Worm (Caenorhabditis elegans) whole organism, L2 larva: ENCODE data around the gene F17A2.13.

Experiments used
- R02D3.7 ChIP-seq: fragments of 150-350 bp; optimal IDR thresholded peaks from 2 replicates; lab custom pipeline; 2014; ENCODE audit warnings: missing biosample characterization, missing genetic modification characterization
- Y55F3AM.14 ChIP-seq: fragments of 200-800 bp; sonication (Bioruptor generic); optimal IDR thresholded peaks from 2 replicates; lab custom pipeline; 2018; ENCODE audit warnings: mild to moderate bottlenecking, missing genetic modification characterization, missing compliant biosample characterization
- ZK546.5 ChIP-seq: sonication (generic microtip); optimal IDR thresholded peaks from 2 replicates; lab custom pipeline; 2017; ENCODE audit warnings: missing biosample characterization, missing genetic modification characterization
- blmp-1 ChIP-seq: sonication (generic microtip); optimal IDR thresholded peaks from 2 replicates; lab custom pipeline; 2017; ENCODE audit warnings: missing genetic modification characterization, mild to moderate bottlenecking, missing compliant biosample characterization, antibody characterized with exemption, moderate library complexity; ENCODE audit not compliant: insufficient read depth
- elt-3 ChIP-seq: sonication (generic microtip); optimal IDR thresholded peaks from 2 replicates; lab custom pipeline; 2017; ENCODE audit warnings: missing biosample characterization, missing genetic modification characterization
- mdl-1 ChIP-seq, 2 experiments: fragments of 150-350 bp in 1 of 2; sonication (generic microtip) in 1 of 2; optimal IDR thresholded peaks; 2 replicates each; lab custom pipeline; 2017; ENCODE audit warnings: missing biosample characterization in 2 of 2, missing genetic modification characterization in 2 of 2
- nhr-12 ChIP-seq: fragments of 150-350 bp; optimal IDR thresholded peaks from 2 replicates; lab custom pipeline; 2014; ENCODE audit warnings: missing biosample characterization, missing genetic modification characterization
- nhr-23 ChIP-seq: fragments of 150-350 bp; optimal IDR thresholded peaks from 2 replicates; lab custom pipeline; 2014; ENCODE audit warnings: missing biosample characterization, missing genetic modification reagents, missing genetic modification characterization
- nhr-77 ChIP-seq: fragments of 150-350 bp; optimal IDR thresholded peaks from 2 replicates; lab custom pipeline; 2014; ENCODE audit warnings: missing biosample characterization, missing genetic modification characterization
- snpc-4 ChIP-seq: fragments of 150-350 bp; optimal IDR thresholded peaks from 2 replicates; lab custom pipeline; 2014; ENCODE audit warnings: missing biosample characterization, missing genetic modification characterization
- zag-1 ChIP-seq: fragments of 150-350 bp; optimal IDR thresholded peaks from 2 replicates; lab custom pipeline; 2014; ENCODE audit warnings: missing biosample characterization, missing genetic modification characterization

DNA sequence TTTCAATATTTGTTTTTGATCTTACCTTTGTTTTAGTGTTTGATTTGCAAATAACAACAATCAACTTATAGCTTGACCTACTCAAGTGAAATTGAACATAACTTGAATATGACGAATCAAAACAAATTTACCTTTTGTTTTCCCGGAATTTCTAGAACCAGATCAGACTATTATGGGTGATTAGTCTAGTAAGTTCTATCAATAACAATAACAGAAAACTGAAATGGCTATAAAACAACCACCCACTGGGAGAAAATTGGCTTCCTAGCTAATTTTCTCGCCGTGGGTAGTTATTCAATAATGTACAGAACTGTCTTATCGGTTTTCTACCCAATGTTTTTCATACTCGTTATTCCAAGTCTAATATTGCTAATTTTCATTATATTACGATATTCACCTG is 7.2 kb downstream of the F17A2.13 start, which contains the start of gene srd-45:
- TF ChIP-seq R02D3.7 (no peak), mdl-1 (tag; optimal IDR thresholded peaks at IDR 0.05; lab: Kevin White, UChicago) (no peak), nhr-12 (tag; lab: Kevin White, UChicago) (no peak), nhr-23 (tag; lab: Kevin White, UChicago) (no peak), zag-1 (tag; lab: Kevin White, UChicago) (no peak), elt-3 (tag; lab: Kevin White, UChicago) (no peak), nhr-77 (tag; lab: Kevin White, UChicago) (no peak), ZK546.5 (tag; lab: Kevin White, UChicago) (no peak), snpc-4 (tag; lab: Kevin White, UChicago) (no peak), blmp-1 (tag; lab: Kevin White, UChicago) (no peak), Y55F3AM.14 (GFP tag; lab: Kevin White, UChicago) (no peak)
